Worm (Caenorhabditis elegans): ENCODE data around the gene hacl-1.

- no peak for TF ChIP-seq him-1 (tag; optimal IDR thresholded peaks at IDR 0.05)
- TF ChIP-seq dao-5 (tag; optimal IDR thresholded peaks at IDR 0.05), result no peak
- no peak for TF ChIP-seq W03F9.2 (tag; optimal IDR thresholded peaks at IDR 0.05)
Observed at ce11 chrII:11503761-11504160, 11.0 kb upstream of the hacl-1 start.

Data from whole organism, L4/young adult.